Worm (Caenorhabditis elegans): ENCODE data around the gene mtr-4.

mtr-4 gene

DNA sequence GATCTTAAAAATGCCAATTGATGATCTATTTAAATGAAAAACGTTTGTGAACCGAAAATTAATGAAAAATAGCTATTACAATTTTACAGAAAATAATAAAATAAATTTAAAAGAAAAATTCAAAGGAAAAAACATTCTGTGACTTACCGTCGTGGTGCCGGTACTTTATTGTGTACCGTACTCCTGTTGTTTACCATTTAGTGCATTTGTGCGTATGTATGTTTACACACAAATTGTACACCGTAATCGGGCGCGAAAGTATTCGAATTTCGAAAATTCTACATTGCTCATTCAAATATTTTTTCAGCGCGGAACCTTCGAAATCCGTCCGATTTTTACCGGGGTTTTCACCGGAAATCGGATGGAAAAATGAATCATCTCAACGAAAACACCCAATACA lies 47.5 kb upstream of the mtr-4 start, which contains the start of gene T13F2.6 (continued):
- TF ChIP-seq hlh-12 (tag; optimal IDR thresholded peaks at IDR 0.05) (no peak), dpff-1 (tag; optimal IDR thresholded peaks at IDR 0.05) (no peak), tlf-1 (GFP tag; optimal IDR thresholded peaks at IDR 0.05) (peak; percentile 83), bed-1 (GFP tag; IDR thresholded peaks at IDR 0.05) (no peak), rec-8 (tag; optimal IDR thresholded peaks at IDR 0.05) (no peak), unc-62 (GFP tag; optimal IDR thresholded peaks at IDR 0.05) (no peak), ama-1 (optimal IDR thresholded peaks at IDR 0.05) (no peak), ama-1 (GFP tag; optimal IDR thresholded peaks at IDR 0.05) (no peak), attf-6 (GFP tag; IDR thresholded peaks at IDR 0.05) (peak; percentile 77), ceh-40 (GFP tag; IDR thresholded peaks at IDR 0.05) (no peak), nfya-1 (tag; optimal IDR thresholded peaks at IDR 0.05; ENCODE audit: borderline replicate concordance, insufficient read depth) (no peak), dpl-1 (GFP tag; optimal IDR thresholded peaks at IDR 0.05) (peak; percentile 79), dox-1 (GFP tag; IDR thresholded peaks at IDR 0.05) (no peak; the same call in 1 of the 2 replicates), let-607 (tag; optimal IDR thresholded peaks at IDR 0.05) (no peak), lin-54 (GFP tag; optimal IDR thresholded peaks at IDR 0.05) (peak; percentile 93), F39B2.1 (GFP tag; IDR thresholded peaks at IDR 0.05) (no peak), F37B4.10 (GFP tag; IDR thresholded peaks at IDR 0.05) (no peak), zim-3 (tag; optimal IDR thresholded peaks at IDR 0.05) (no peak), attf-3 (GFP tag; conservative IDR thresholded peaks at IDR 0.05) (peak; percentile 65), Y67H2A.10 (GFP tag; conservative IDR thresholded peaks at IDR 0.05) (no peak), B0336.3 (GFP tag; IDR thresholded peaks at IDR 0.05) (peak; percentile 60; the same call in 1 of the 2 replicates), sdz-38 (tag; optimal IDR thresholded peaks at IDR 0.05) (no peak), bed-2 (GFP tag; IDR thresholded peaks at IDR 0.05) (no peak), F10E7.11 (tag; optimal IDR thresholded peaks at IDR 0.05) (no peak), Y56A3A.18 (GFP tag; IDR thresholded peaks at IDR 0.05) (no peak), sea-2 (GFP tag; IDR thresholded peaks at IDR 0.05) (no peak), nhr-80 (tag; optimal IDR thresholded peaks at IDR 0.05) (no peak), ets-4 (GFP tag; optimal IDR thresholded peaks at IDR 0.05) (no peak), nhr-27 (tag; optimal IDR thresholded peaks at IDR 0.05) (no peak), K11D2.4 (GFP tag; IDR thresholded peaks at IDR 0.05) (no peak), atf-7 (tag; optimal IDR thresholded peaks at IDR 0.05) (no peak), F22D6.2 (tag; optimal IDR thresholded peaks at IDR 0.05) (no peak), akir-1 (GFP tag; optimal IDR thresholded peaks at IDR 0.05) (no peak), mcd-1 (GFP tag; IDR thresholded peaks at IDR 0.05) (no peak), F57A8.1 (GFP tag; optimal IDR thresholded peaks at IDR 0.05) (no peak), rcor-1 (GFP tag; IDR thresholded peaks at IDR 0.05) (peak; percentile 88), Y95B8A.8 (GFP tag; IDR thresholded peaks at IDR 0.05) (peak; percentile 75), madf-6 (GFP tag; IDR thresholded peaks at IDR 0.05) (peak; percentile 97), nhr-90 (tag; optimal IDR thresholded peaks at IDR 0.05) (no peak), hrde-1 (tag; optimal IDR thresholded peaks at IDR 0.05; ENCODE audit: borderline replicate concordance) (peak; percentile 26), B0019.2 (GFP tag; conservative IDR thresholded peaks at IDR 0.05) (peak; percentile 91), ztf-18 (tag; optimal IDR thresholded peaks at IDR 0.05) (no peak), unc-130 (GFP tag; optimal IDR thresholded peaks at IDR 0.05) (peak; percentile 73), lin-40 (tag; optimal IDR thresholded peaks at IDR 0.05) (no peak), pha-4 (tag; optimal IDR thresholded peaks at IDR 0.05) (no peak), repo-1 (tag; optimal IDR thresholded peaks at IDR 0.05) (no peak), ztf-25 (GFP tag; IDR thresholded peaks at IDR 0.05) (0 out of 2 replicates have a peak, but pooled peaks have one; percentile 54), hmg-1.2 (GFP tag; IDR thresholded peaks at IDR 0.05) (peak; percentile 64; the same call in 1 of the 2 replicates), F55B11.4 (tag; optimal IDR thresholded peaks at IDR 0.05; ENCODE audit: borderline replicate concordance, insufficient read depth) (no peak), gei-17 (GFP tag; optimal IDR thresholded peaks at IDR 0.05) (no peak)
